Worm (Caenorhabditis elegans) whole organism, early embryonic: ENCODE results near the gene ZK430.5.

Source experiments
- B0310.2 ChIP-seq: sonication (generic microtip); optimal IDR thresholded peaks from 2 replicates; lab custom pipeline; 2016; ENCODE audit warnings: mild to moderate bottlenecking, missing genetic modification characterization, missing compliant biosample characterization
- F13C5.2 ChIP-seq: sonication (generic microtip); optimal IDR thresholded peaks from 2 replicates; lab custom pipeline; 2017; ENCODE audit warnings: mild to moderate bottlenecking, missing genetic modification characterization, inconsistent platforms, missing compliant biosample characterization
- aly-1 ChIP-seq: sonication (generic microtip); optimal IDR thresholded peaks from 2 replicates; lab custom pipeline; 2016; ENCODE audit warnings: missing genetic modification characterization, missing compliant biosample characterization
- ama-1 ChIP-seq: fragments of 150-350 bp; optimal IDR thresholded peaks from 2 replicates; lab custom pipeline; 2014
- ceh-13 ChIP-seq: fragments of 200-800 bp; sonication (Bioruptor generic); optimal IDR thresholded peaks from 2 replicates; lab custom pipeline; 2018; ENCODE audit warnings: mild to moderate bottlenecking, missing genetic modification characterization, missing compliant biosample characterization
- ceh-36 ChIP-seq: sonication (generic microtip); optimal IDR thresholded peaks from 2 replicates; lab custom pipeline; 2016; ENCODE audit warnings: missing genetic modification characterization, inconsistent platforms, missing compliant biosample characterization
- ets-7 ChIP-seq: sonication (generic microtip); optimal IDR thresholded peaks from 2 replicates; lab custom pipeline; 2016; ENCODE audit warnings: missing genotype, missing genetic modification characterization, missing compliant biosample characterization
- flt-1 ChIP-seq: fragments of 200-800 bp; sonication (Bioruptor generic); IDR thresholded peaks from 2 replicates; pipeline ENCODE4 v1.3.6; 2022; ENCODE audit warnings: missing genetic modification characterization, missing compliant biosample characterization
- hmbx-1 ChIP-seq: sonication (generic microtip); optimal IDR thresholded peaks from 2 replicates; lab custom pipeline; 2016; ENCODE audit warnings: mild to moderate bottlenecking, missing genetic modification characterization, missing compliant biosample characterization
- hmg-4 ChIP-seq: fragments of 200-800 bp; sonication (Bioruptor generic); optimal IDR thresholded peaks from 2 replicates; lab custom pipeline; 2018; ENCODE audit warnings: mild to moderate bottlenecking, missing genetic modification characterization, missing compliant biosample characterization
- hnd-1 ChIP-seq: sonication (generic microtip); optimal IDR thresholded peaks from 2 replicates; lab custom pipeline; 2016; ENCODE audit warnings: missing genetic modification characterization, missing compliant biosample characterization
- pes-1 ChIP-seq: fragments of 200-800 bp; sonication (Bioruptor generic); IDR thresholded peaks from 2 replicates; pipeline ENCODE4 v1.3.6; 2022; ENCODE audit warnings: missing genetic modification reagents, missing genetic modification characterization, missing compliant biosample characterization
- scrt-1 ChIP-seq: fragments of 200-800 bp; sonication (Bioruptor generic); IDR thresholded peaks from 2 replicates; pipeline ENCODE4 v1.3.6; 2022; ENCODE audit warnings: missing genetic modification characterization, missing compliant biosample characterization
- sea-1 ChIP-seq: fragments of 200-800 bp; sonication (Bioruptor generic); conservative IDR thresholded peaks from 2 replicates; pipeline ENCODE4 v1.3.6; 2022; ENCODE audit warnings: missing genetic modification characterization, missing compliant biosample characterization
- tbx-11 ChIP-seq: fragments of 200-800 bp; sonication (Bioruptor generic); IDR thresholded peaks from 2 replicates; pipeline ENCODE4 v1.3.6; 2022; ENCODE audit warnings: missing genetic modification characterization, missing compliant biosample characterization
- tbx-37 ChIP-seq: fragments of 200-800 bp; sonication (Bioruptor generic); conservative IDR thresholded peaks from 2 replicates; pipeline ENCODE4 v1.3.6; 2022; ENCODE audit warnings: missing genetic modification reagents, missing genetic modification characterization, missing compliant biosample characterization
- tra-4 ChIP-seq: sonication (generic microtip); optimal IDR thresholded peaks from 2 replicates; lab custom pipeline; 2017; ENCODE audit warnings: missing genetic modification characterization, missing compliant biosample characterization

Gene ZK430.5

DNA sequence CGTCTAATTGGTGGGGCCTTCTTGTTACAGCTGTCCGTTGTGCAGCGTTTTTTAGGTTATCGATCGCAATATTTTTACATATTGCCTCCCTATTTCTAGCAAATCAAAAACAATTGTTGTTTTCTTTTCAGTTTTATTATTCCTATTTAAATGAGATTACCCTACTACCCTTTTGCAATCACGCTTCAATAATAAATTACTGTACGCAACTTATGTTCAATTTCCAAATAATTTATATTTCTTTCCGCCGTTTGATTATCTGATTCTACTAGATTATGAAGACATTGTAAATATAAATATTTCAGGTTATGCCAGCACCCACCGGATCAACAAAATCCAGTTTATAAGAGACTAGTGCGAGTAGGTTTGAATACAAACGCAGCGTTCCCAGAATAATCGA lies at the start of gene ZK430.5:
TSS of gene ZK430.5 (plus strand) at position 301 of the 400 bp plus-strand sequence.
- no peak for TF ChIP-seq scrt-1 (GFP tag; lab: Robert Waterston, UW)
- no peak for TF ChIP-seq tra-4
- TF ChIP-seq ceh-36, result no peak
- TF ChIP-seq ets-7 (tag; lab: Kevin White, UChicago), result no peak
- no peak for TF ChIP-seq aly-1 (tag; lab: Kevin White, UChicago)
- TF ChIP-seq ama-1 (lab: Kevin White, UChicago), result no peak
- no peak for TF ChIP-seq sea-1 (GFP tag; lab: Robert Waterston, UW)
- no peak for TF ChIP-seq tbx-37 (GFP tag; lab: Robert Waterston, UW)
- TF ChIP-seq flt-1 (GFP tag; lab: Robert Waterston, UW), result no peak
- TF ChIP-seq hmg-4, result no peak
- no peak for TF ChIP-seq pes-1 (GFP tag; lab: Robert Waterston, UW)

DNA sequence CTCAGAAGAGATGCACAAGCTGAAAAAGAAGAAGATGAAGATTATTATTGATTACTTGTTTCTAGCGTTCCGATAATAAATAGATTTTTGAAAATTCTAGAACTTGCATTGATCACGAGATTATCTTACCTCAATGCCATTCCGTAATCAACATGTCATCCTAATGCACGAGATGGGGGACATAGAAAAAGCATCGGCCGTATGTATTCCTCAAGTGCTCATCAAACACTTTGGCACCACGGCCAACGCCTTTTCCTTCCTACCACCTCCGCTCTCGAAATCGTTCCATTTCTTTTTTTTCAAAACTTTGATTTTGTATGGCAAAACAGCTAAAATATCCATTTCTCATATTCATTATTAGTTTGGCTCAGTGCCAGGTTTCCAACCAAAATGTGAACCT lies 46.7 kb upstream of the ZK430.5 start, which contains the start of gene lat-2:
TSS of gene lat-2 (plus strand) at position 301 of the 400 bp plus-strand sequence.
- TF ChIP-seq sea-1 (GFP tag; lab: Robert Waterston, UW) (no peak), aly-1 (tag; lab: Kevin White, UChicago) (no peak), tbx-37 (GFP tag; lab: Robert Waterston, UW) (no peak), tbx-11 (no peak), F13C5.2 (no peak), B0310.2 (tag; lab: Kevin White, UChicago) (no peak), flt-1 (GFP tag; lab: Robert Waterston, UW) (no peak)

DNA sequence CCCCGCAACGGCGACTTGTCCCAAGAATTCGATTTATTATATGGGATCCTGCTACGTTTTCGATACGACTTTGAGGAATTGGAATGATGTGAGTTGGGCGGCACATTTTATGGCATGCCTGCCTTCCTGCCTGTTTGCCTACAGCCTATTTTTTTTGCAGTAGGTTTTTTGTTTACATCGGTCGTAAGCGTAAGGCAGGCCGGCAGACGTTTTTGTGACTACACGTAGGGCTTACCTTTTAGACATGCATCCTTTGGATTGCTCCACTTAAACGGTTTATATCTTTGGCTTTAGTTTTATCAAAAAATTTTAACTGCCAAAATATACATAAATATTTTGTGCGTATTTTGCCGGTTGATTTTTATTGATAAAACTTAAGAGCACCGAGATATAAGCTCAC lies 46.2 kb upstream of the ZK430.5 start:
- TF ChIP-seq ceh-13 (no peak), pes-1 (GFP tag; lab: Robert Waterston, UW) (no peak), scrt-1 (GFP tag; lab: Robert Waterston, UW) (no peak), aly-1 (tag; lab: Kevin White, UChicago) (no peak), B0310.2 (tag; lab: Kevin White, UChicago) (no peak), ceh-36 (no peak), hmbx-1 (tag; lab: Kevin White, UChicago) (no peak), tra-4 (no peak), F13C5.2 (no peak), tbx-11 (no peak), ets-7 (tag; lab: Kevin White, UChicago) (no peak), ama-1 (lab: Kevin White, UChicago) (no peak), hnd-1 (no peak), tbx-37 (GFP tag; lab: Robert Waterston, UW) (no peak), hmg-4 (no peak), flt-1 (GFP tag; lab: Robert Waterston, UW) (no peak)

DNA sequence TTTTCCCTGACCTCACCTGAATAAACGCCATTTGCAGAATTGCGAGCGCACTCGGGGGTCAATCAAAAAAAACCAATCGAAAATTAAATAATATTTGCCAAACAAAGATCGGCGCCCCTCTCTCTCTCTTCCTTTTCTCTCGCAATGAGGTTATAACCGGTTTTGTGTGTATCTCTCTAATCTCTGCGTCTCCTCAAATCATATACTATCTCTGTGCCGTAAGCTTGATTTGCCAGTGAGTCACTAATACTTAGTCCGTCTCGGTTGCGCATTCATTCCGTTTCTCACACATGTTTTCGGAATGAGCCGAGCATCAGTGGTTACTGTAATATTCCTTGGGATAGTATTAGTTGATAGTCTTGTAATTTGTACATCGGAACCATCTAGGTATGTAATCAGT lies 43.4 kb upstream of the ZK430.5 start:
- no peak for TF ChIP-seq flt-1 (GFP tag; lab: Robert Waterston, UW)
- no peak for TF ChIP-seq tbx-37 (GFP tag; lab: Robert Waterston, UW)
- no peak for TF ChIP-seq pes-1 (GFP tag; lab: Robert Waterston, UW)
- TF ChIP-seq F13C5.2, result no peak
- no peak for TF ChIP-seq hmg-4
- no peak for TF ChIP-seq tbx-11
- no peak for TF ChIP-seq B0310.2 (tag; lab: Kevin White, UChicago)
- no peak for TF ChIP-seq ets-7 (tag; lab: Kevin White, UChicago)
- no peak for TF ChIP-seq scrt-1 (GFP tag; lab: Robert Waterston, UW)
- no peak for TF ChIP-seq ama-1 (lab: Kevin White, UChicago)
- TF ChIP-seq hmbx-1 (tag; lab: Kevin White, UChicago), result no peak
- TF ChIP-seq sea-1 (GFP tag; lab: Robert Waterston, UW), result no peak

DNA sequence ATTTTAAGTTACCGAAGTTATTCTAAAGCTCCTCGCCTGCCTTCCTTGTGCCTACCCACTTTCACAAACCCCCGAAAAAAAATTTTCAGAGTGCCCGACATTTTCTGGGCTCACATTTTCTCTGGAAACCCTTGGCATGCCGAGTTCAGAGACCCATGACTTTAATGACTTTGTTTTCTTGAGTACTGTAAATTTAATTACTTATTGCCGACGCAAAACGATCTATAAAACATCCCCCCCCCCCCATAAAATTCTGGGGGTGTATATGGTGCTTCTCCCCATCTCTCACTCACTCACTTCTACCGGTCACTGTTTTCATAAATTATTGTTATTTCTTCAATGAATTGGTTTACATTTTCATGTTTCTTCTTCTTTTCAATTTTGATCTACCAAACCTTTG lies 37.5 kb upstream of the ZK430.5 start, which contains the start of gene try-9:
TSS of gene try-9 (plus strand) at position 301 of the 400 bp plus-strand sequence.
- TF ChIP-seq scrt-1 (GFP tag; lab: Robert Waterston, UW), result no peak
- TF ChIP-seq ceh-36, result no peak
- TF ChIP-seq hmbx-1 (tag; lab: Kevin White, UChicago), result no peak
- no peak for TF ChIP-seq aly-1 (tag; lab: Kevin White, UChicago)
- no peak for TF ChIP-seq hmg-4
- TF ChIP-seq pes-1 (GFP tag; lab: Robert Waterston, UW), result no peak

DNA sequence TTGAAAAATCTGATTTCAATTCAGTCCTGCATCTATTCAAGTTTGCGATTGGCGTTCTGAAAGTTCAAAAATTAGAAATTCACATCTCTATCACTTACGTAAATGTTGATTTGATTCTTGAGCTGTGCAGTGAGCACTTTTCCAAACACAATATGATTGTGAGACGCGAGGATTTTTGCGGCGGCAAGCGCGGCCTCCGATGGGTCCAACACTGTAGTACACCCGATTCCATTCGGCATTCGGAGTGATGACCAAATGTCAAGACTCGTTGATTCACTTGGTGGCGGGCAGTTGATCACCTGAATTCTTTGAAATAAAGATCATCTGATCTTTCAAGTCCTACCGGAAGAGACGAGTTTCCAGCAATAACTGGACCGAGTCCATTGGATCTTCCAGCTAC lies 35.7 kb upstream of the ZK430.5 start:
- TF ChIP-seq hnd-1 (no peak), tbx-11 (no peak), ceh-36 (no peak), scrt-1 (GFP tag; lab: Robert Waterston, UW) (no peak), sea-1 (GFP tag; lab: Robert Waterston, UW) (no peak), tbx-37 (GFP tag; lab: Robert Waterston, UW) (no peak), aly-1 (tag; lab: Kevin White, UChicago) (no peak), ama-1 (lab: Kevin White, UChicago) (no peak), hmg-4 (no peak), B0310.2 (tag; lab: Kevin White, UChicago) (no peak), ets-7 (tag; lab: Kevin White, UChicago) (no peak), F13C5.2 (no peak), pes-1 (GFP tag; lab: Robert Waterston, UW) (no peak), flt-1 (GFP tag; lab: Robert Waterston, UW) (no peak), hmbx-1 (tag; lab: Kevin White, UChicago) (no peak), tra-4 (no peak), ceh-13 (no peak)

DNA sequence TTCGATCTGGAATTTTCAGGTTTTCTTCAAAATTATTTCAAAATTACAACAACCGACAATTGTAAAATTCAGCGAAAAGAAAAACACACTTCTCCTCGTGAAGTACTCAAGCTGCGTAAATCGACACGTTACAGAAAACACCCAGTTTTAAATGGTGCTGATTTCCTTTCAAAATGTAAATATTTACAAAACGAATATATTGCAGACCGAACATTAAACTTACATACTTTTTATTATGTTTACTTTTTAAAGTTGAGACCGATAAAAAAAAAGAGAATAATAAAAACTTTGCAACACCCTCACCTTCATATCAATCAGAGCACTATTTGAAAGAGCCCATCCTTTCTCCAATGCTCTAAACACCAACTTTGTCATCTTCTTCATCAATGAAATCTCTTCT lies 34.6 kb upstream of the ZK430.5 start:
- TF ChIP-seq scrt-1 (GFP tag; lab: Robert Waterston, UW), result no peak

DNA sequence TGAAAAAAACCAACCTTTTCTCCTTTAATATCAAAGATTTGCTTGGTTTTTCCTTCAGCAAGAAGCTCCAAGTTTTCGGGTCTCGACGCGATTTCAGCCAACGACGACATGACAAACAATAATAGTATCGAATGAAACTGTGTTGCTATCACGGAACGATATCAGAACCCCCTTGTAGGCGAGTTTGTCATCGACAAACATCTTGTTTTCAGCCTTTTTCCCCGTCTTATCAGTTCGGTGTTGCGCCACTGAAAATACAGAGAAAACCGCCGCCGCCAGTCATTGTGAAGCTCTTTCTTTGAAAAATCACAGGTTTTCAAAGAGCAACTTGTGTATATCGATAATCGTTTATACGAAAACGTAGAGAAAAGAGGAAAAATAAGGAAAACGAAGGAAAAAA lies 33.1 kb upstream of the ZK430.5 start, which contains the start of gene paic-1:
TSS of gene paic-1 (minus strand) at position 120 of the 400 bp plus-strand sequence.
- no peak for TF ChIP-seq hnd-1
- TF ChIP-seq sea-1 (GFP tag; lab: Robert Waterston, UW), result no peak
- TF ChIP-seq pes-1 (GFP tag; lab: Robert Waterston, UW), result 0 out of 2 replicates have a peak, but pooled peaks have one; percentile 0
- TF ChIP-seq tbx-37 (GFP tag; lab: Robert Waterston, UW), result no peak
